Worm (Caenorhabditis elegans) whole organism, early embryonic: Measurements from ENCODE around the gene rps-24.

Experiments used
- aly-1 ChIP-seq: sonication (generic microtip); optimal IDR thresholded peaks from 2 replicates; lab custom pipeline; 2016; ENCODE audit warnings: missing genetic modification characterization, missing compliant biosample characterization
- ama-1 ChIP-seq: fragments of 150-350 bp; optimal IDR thresholded peaks from 2 replicates; lab custom pipeline; 2014
- flt-1 ChIP-seq: fragments of 200-800 bp; sonication (Bioruptor generic); IDR thresholded peaks from 2 replicates; pipeline ENCODE4 v1.3.6; 2022; ENCODE audit warnings: missing genetic modification characterization, missing compliant biosample characterization
- hmg-4 ChIP-seq: fragments of 200-800 bp; sonication (Bioruptor generic); optimal IDR thresholded peaks from 2 replicates; lab custom pipeline; 2018; ENCODE audit warnings: mild to moderate bottlenecking, missing genetic modification characterization, missing compliant biosample characterization
- scrt-1 ChIP-seq: fragments of 200-800 bp; sonication (Bioruptor generic); IDR thresholded peaks from 2 replicates; pipeline ENCODE4 v1.3.6; 2022; ENCODE audit warnings: missing genetic modification characterization, missing compliant biosample characterization
- tbx-37 ChIP-seq: fragments of 200-800 bp; sonication (Bioruptor generic); conservative IDR thresholded peaks from 2 replicates; pipeline ENCODE4 v1.3.6; 2022; ENCODE audit warnings: missing genetic modification reagents, missing genetic modification characterization, missing compliant biosample characterization

- TF ChIP-seq ama-1 (lab: Kevin White, UChicago) = no peak
- no peak for TF ChIP-seq tbx-37 (GFP tag; lab: Robert Waterston, UW)
- TF ChIP-seq aly-1 = no peak
- TF ChIP-seq scrt-1 = no peak
- TF ChIP-seq hmg-4 (GFP tag; lab: Kevin White, UChicago) = no peak
- TF ChIP-seq flt-1 (GFP tag; lab: Robert Waterston, UW) = no peak
Observed at ce11 chrIV:426597-426996, 40.9 kb downstream of the rps-24 start.
